Fruit fly (Drosophila melanogaster) Kc167 (cell line): ENCODE data around the gene Ugt37B1.

ENCODE experiments used
- Myc ChIP-seq: fragments of >200 bp; optimal IDR thresholded peaks from 2 replicates; lab custom pipeline; 2017; ENCODE audit warnings: missing external identifiers
- ttk ChIP-seq: sonication (Bioruptor generic); optimal IDR thresholded peaks from 2 replicates; lab custom pipeline; 2017; ENCODE audit warnings: missing external identifiers

DNA sequence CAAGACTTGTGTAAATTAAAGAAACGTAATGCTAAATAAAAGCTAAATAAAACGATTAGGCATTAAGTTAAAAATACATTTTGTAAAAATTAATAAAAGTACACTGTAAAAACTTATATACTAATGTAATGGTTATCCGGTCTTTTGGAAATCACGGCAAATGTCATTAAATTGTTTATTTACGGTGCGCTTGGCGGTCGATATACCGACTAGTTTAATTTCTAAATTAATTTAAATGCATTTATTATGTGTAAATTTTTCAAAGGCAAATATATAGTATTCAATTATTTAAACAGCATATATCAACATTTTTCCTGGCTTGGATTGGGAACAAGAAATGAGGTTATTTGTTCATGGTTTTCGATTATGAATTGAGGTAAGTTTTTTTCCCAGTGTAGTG is 14.0 kb upstream of the Ugt37B1 start:
- TF ChIP-seq ttk (lab: Kevin White, UChicago), result no peak
- TF ChIP-seq Myc, result no peak
